Fruit fly (Drosophila melanogaster) whole organism, embryonic: ENCODE results near the gene CG31406.
A peak's percentile ranks its signal among the peaks of the same experiment; 100 is the strongest.

ENCODE experiments used
- ATbp ChIP-seq: fragments of 200-800 bp; sonication (Bioruptor generic); optimal IDR thresholded peaks from 2 replicates; lab custom pipeline; 2017; ENCODE audit warnings: missing biosample characterization, mild to moderate bottlenecking, missing genetic modification characterization, missing genetic modification reagents
- Adf1 ChIP-seq: fragments of 200-800 bp; sonication (Bioruptor generic); IDR thresholded peaks from 2 replicates; pipeline ENCODE4 v1.3.6; 2022; ENCODE audit warnings: missing biosample characterization, missing genetic modification characterization
- Antp ChIP-seq: fragments of 200-800 bp; sonication (Bioruptor generic); optimal IDR thresholded peaks from 3 replicates; lab custom pipeline; 2016; ENCODE audit warnings: missing biosample characterization, missing genetic modification characterization
- Atf-2 ChIP-seq: fragments of 200-800 bp; sonication (Bioruptor generic); optimal IDR thresholded peaks from 2 replicates; lab custom pipeline; 2016; ENCODE audit warnings: missing biosample characterization, missing genetic modification characterization
- CG11456 ChIP-seq: fragments of 200-800 bp; sonication (Bioruptor generic); IDR thresholded peaks from 3 replicates; pipeline ENCODE4 v1.3.6; 2022; ENCODE audit warnings: missing biosample characterization, missing genetic modification characterization
- CG11560 ChIP-seq: fragments of 200-800 bp; sonication (Bioruptor generic); IDR thresholded peaks from 3 replicates; pipeline ENCODE4 v1.3.6; 2022; ENCODE audit warnings: missing biosample characterization, missing genetic modification characterization
- CG12104 ChIP-seq: fragments of 200-800 bp; sonication (Bioruptor generic); optimal IDR thresholded peaks from 3 replicates; lab custom pipeline; 2016; ENCODE audit warnings: missing biosample characterization, missing genetic modification characterization
- CG12391 ChIP-seq: fragments of 200-800 bp; sonication (Bioruptor generic); optimal IDR thresholded peaks from 3 replicates; lab custom pipeline; 2018; ENCODE audit warnings: missing biosample characterization, mild to moderate bottlenecking, missing genetic modification characterization, moderate library complexity
- CG12659 ChIP-seq: fragments of 200-800 bp; sonication (Bioruptor generic); optimal IDR thresholded peaks from 3 replicates; lab custom pipeline; 2017; ENCODE audit warnings: mild to moderate bottlenecking, missing biosample characterization, missing genetic modification reagents, missing genetic modification characterization
- CG13624 ChIP-seq: fragments of 200-800 bp; sonication (Bioruptor generic); optimal IDR thresholded peaks from 2 replicates; lab custom pipeline; 2016; ENCODE audit warnings: missing biosample characterization, missing genetic modification characterization
- CG14014 ChIP-seq: fragments of 200-800 bp; sonication (Bioruptor generic); IDR thresholded peaks from 2 replicates; pipeline ENCODE4 v1.3.6; 2022; ENCODE audit warnings: missing biosample characterization, missing genetic modification characterization
- CG15269 ChIP-seq: fragments of 200-800 bp; sonication (Bioruptor generic); optimal IDR thresholded peaks from 2 replicates; lab custom pipeline; 2018; ENCODE audit warnings: missing biosample characterization, mild to moderate bottlenecking, missing genetic modification characterization, moderate library complexity
- CG16779 ChIP-seq: fragments of 200-800 bp; sonication (Bioruptor generic); IDR thresholded peaks from 2 replicates; pipeline ENCODE4 v1.3.6; 2022; ENCODE audit warnings: missing biosample characterization, missing genetic modification characterization
- CG17361 ChIP-seq: fragments of 200-800 bp; sonication (Bioruptor generic); IDR thresholded peaks from 3 replicates; pipeline ENCODE4 v1.3.6; 2022; ENCODE audit warnings: missing biosample characterization, missing genetic modification characterization
- CG2202 ChIP-seq: fragments of 200-800 bp; sonication (Bioruptor generic); optimal IDR thresholded peaks from 2 replicates; lab custom pipeline; 2018; ENCODE audit warnings: missing biosample characterization, mild to moderate bottlenecking, missing genetic modification characterization
- CG30020 ChIP-seq: fragments of 200-800 bp; optimal IDR thresholded peaks from 2 replicates; lab custom pipeline; 2019; ENCODE audit warnings: missing biosample characterization, mild to moderate bottlenecking, missing genetic modification characterization, moderate library complexity
- CG34224 ChIP-seq: fragments of 200-800 bp; sonication (Bioruptor generic); IDR thresholded peaks from 3 replicates; pipeline ENCODE4 v1.3.6; 2022; ENCODE audit warnings: missing biosample characterization, missing genetic modification characterization; ENCODE audit not compliant: partially characterized antibody
- CG34422 ChIP-seq: fragments of 200-800 bp; sonication (Bioruptor generic); IDR thresholded peaks from 3 replicates; pipeline ENCODE4 v1.3.6; 2022; ENCODE audit warnings: missing biosample characterization, missing genetic modification characterization
- CG4282 ChIP-seq: fragments of 200-800 bp; sonication (Bioruptor generic); optimal IDR thresholded peaks from 2 replicates; lab custom pipeline; 2016; ENCODE audit warnings: missing biosample characterization, missing genetic modification characterization
- CG5245 ChIP-seq: fragments of 200-800 bp; sonication (Bioruptor generic); optimal IDR thresholded peaks from 3 replicates; lab custom pipeline; 2016; ENCODE audit warnings: missing biosample characterization, missing genetic modification characterization
- CG6254 ChIP-seq: fragments of 200-800 bp; sonication (Bioruptor generic); optimal IDR thresholded peaks from 3 replicates; lab custom pipeline; 2017; ENCODE audit warnings: mild to moderate bottlenecking, missing biosample characterization, missing genetic modification reagents, missing genetic modification characterization
- CG8388 ChIP-seq: fragments of 200-800 bp; sonication (Bioruptor generic); optimal IDR thresholded peaks from 2 replicates; lab custom pipeline; 2019; ENCODE audit warnings: missing biosample characterization, mild to moderate bottlenecking, missing genetic modification characterization, moderate library complexity
- CG9437 ChIP-seq: fragments of 200-800 bp; sonication (Bioruptor generic); optimal IDR thresholded peaks from 2 replicates; lab custom pipeline; 2018; ENCODE audit warnings: missing biosample characterization, mild to moderate bottlenecking, missing genetic modification characterization
- CHES-1-like ChIP-seq: fragments of 200-800 bp; sonication (Bioruptor generic); optimal IDR thresholded peaks from 2 replicates; lab custom pipeline; 2016; ENCODE audit warnings: missing biosample characterization, missing genetic modification characterization
- Camta ChIP-seq: fragments of 200-800 bp; sonication (Bioruptor generic); optimal IDR thresholded peaks from 2 replicates; lab custom pipeline; 2016; ENCODE audit warnings: missing biosample characterization, missing genetic modification characterization
- Chrac-16 ChIP-seq: fragments of 200-800 bp; sonication (Bioruptor generic); optimal IDR thresholded peaks from 3 replicates; lab custom pipeline; 2016; ENCODE audit warnings: missing biosample characterization, missing genetic modification characterization
- Dad ChIP-seq: fragments of 200-800 bp; sonication (Bioruptor generic); optimal IDR thresholded peaks from 3 replicates; lab custom pipeline; 2016; ENCODE audit warnings: missing biosample characterization, missing genetic modification characterization
- Dref ChIP-seq: fragments of 200-800 bp; sonication (Bioruptor generic); IDR thresholded peaks from 2 replicates; pipeline ENCODE4 v1.3.6; 2022; ENCODE audit warnings: missing biosample characterization, missing genetic modification characterization
- E2f1 ChIP-seq: fragments of 200-800 bp; sonication (Bioruptor generic); IDR thresholded peaks from 2 replicates; pipeline ENCODE4 v1.3.6; 2022; ENCODE audit warnings: missing biosample characterization, missing genetic modification characterization
- HLH54F ChIP-seq: fragments of 200-800 bp; sonication (Bioruptor generic); optimal IDR thresholded peaks from 3 replicates; lab custom pipeline; 2016; ENCODE audit warnings: missing biosample characterization, missing genetic modification characterization
- MBD-R2 ChIP-seq: fragments of 200-800 bp; sonication (Bioruptor generic); IDR thresholded peaks from 2 replicates; pipeline ENCODE4 v1.3.6; 2022; ENCODE audit warnings: missing biosample characterization, missing genetic modification characterization
- Stat92E ChIP-seq, 3 experiments: fragments of >200 bp in 2 of 3; fragments of 200-800 bp in 1 of 3; sonication (Bioruptor generic) in 1 of 3; optimal IDR thresholded peaks; 2 replicates each; lab custom pipeline; 2017 to 2019; ENCODE audit warnings: missing biosample characterization in 3 of 3, missing genetic modification characterization in 3 of 3, mild to moderate bottlenecking in 1 of 3, moderate library complexity in 1 of 3
- Trl ChIP-seq, 3 experiments: fragments of >200 bp in 2 of 3; fragments of 200-800 bp in 1 of 3; sonication (Bioruptor generic) in 1 of 3; optimal IDR thresholded peaks; 2 replicates in 1 of 3; 3 replicates in 2 of 3; lab custom pipeline; 2016 to 2017; ENCODE audit warnings: missing biosample characterization in 1 of 3, missing genetic modification characterization in 1 of 3
- ab ChIP-seq: fragments of 200-800 bp; sonication (Bioruptor generic); optimal IDR thresholded peaks from 2 replicates; lab custom pipeline; 2016; ENCODE audit warnings: missing biosample characterization, missing genetic modification characterization
- bbx ChIP-seq: fragments of 200-800 bp; sonication (Bioruptor generic); IDR thresholded peaks from 2 replicates; pipeline ENCODE4 v1.3.6; 2022; ENCODE audit warnings: missing biosample characterization, missing genetic modification characterization; ENCODE audit not compliant: partially characterized antibody
- crp ChIP-seq, 2 experiments: fragments of 200-800 bp; sonication (Bioruptor generic); optimal IDR thresholded peaks; 2 replicates in 1 of 2; 3 replicates in 1 of 2; lab custom pipeline; 2017; ENCODE audit warnings: missing biosample characterization in 2 of 2, missing genetic modification characterization in 2 of 2, mild to moderate bottlenecking in 1 of 2, moderate library complexity in 1 of 2
- dmrt11E ChIP-seq: fragments of 200-800 bp; sonication (Bioruptor generic); optimal IDR thresholded peaks from 3 replicates; lab custom pipeline; 2018; ENCODE audit warnings: missing biosample characterization, mild to moderate bottlenecking, missing genetic modification characterization, moderate library complexity
- dmrt99B ChIP-seq: fragments of 200-800 bp; sonication (Bioruptor generic); optimal IDR thresholded peaks from 2 replicates; lab custom pipeline; 2018; ENCODE audit warnings: missing biosample characterization, mild to moderate bottlenecking, missing genetic modification characterization, moderate library complexity
- dysf ChIP-seq: fragments of 200-800 bp; sonication (Bioruptor generic); IDR thresholded peaks from 3 replicates; pipeline ENCODE4 v1.3.6; 2022; ENCODE audit warnings: missing biosample characterization, missing genetic modification characterization
- fru ChIP-seq: fragments of >200 bp; optimal IDR thresholded peaks from 2 replicates; lab custom pipeline; 2017
- fu2 ChIP-seq: fragments of 200-800 bp; sonication (Bioruptor generic); optimal IDR thresholded peaks from 2 replicates; lab custom pipeline; 2016; ENCODE audit warnings: missing biosample characterization, missing genetic modification characterization
- gem ChIP-seq: fragments of 200-800 bp; sonication (Bioruptor generic); optimal IDR thresholded peaks from 2 replicates; lab custom pipeline; 2019; ENCODE audit warnings: missing biosample characterization, mild to moderate bottlenecking, missing genetic modification characterization, moderate library complexity
- gro ChIP-seq: fragments of 200-800 bp; sonication (Bioruptor generic); optimal IDR thresholded peaks from 2 replicates; lab custom pipeline; 2016; ENCODE audit warnings: missing biosample characterization, missing genetic modification characterization
- inv ChIP-seq: fragments of 200-800 bp; sonication (Bioruptor generic); IDR thresholded peaks from 2 replicates; pipeline ENCODE4 v1.3.6; 2022; ENCODE audit warnings: missing biosample characterization, missing genetic modification characterization; ENCODE audit not compliant: partially characterized antibody
- luna ChIP-seq: fragments of 200-800 bp; sonication (Bioruptor generic); optimal IDR thresholded peaks from 2 replicates; lab custom pipeline; 2016; ENCODE audit warnings: missing biosample characterization, missing genetic modification characterization
- nmo ChIP-seq: fragments of 200-800 bp; sonication (Bioruptor generic); optimal IDR thresholded peaks from 2 replicates; lab custom pipeline; 2018; ENCODE audit warnings: missing biosample characterization, mild to moderate bottlenecking, missing genetic modification characterization, moderate library complexity
- pzg ChIP-seq: fragments of 200-800 bp; sonication (Bioruptor generic); optimal IDR thresholded peaks from 3 replicates; lab custom pipeline; 2018; ENCODE audit warnings: missing biosample characterization, mild to moderate bottlenecking, missing genetic modification characterization, moderate library complexity
- toy ChIP-seq: fragments of 200-800 bp; sonication (Bioruptor generic); IDR thresholded peaks from 2 replicates; pipeline ENCODE4 v1.3.6; 2022; ENCODE audit warnings: missing biosample characterization, missing genetic modification characterization
- tup ChIP-seq: fragments of 200-800 bp; sonication (Bioruptor generic); optimal IDR thresholded peaks from 2 replicates; lab custom pipeline; 2016; ENCODE audit warnings: missing biosample characterization, mild to moderate bottlenecking, missing genetic modification characterization, moderate library complexity
- vfl ChIP-seq: fragments of 200-800 bp; sonication (Bioruptor generic); optimal IDR thresholded peaks from 2 replicates; lab custom pipeline; 2016; ENCODE audit warnings: missing biosample characterization, missing genetic modification characterization

Gene CG31406

dm6 chr3R:10332823-10333263 is 15.7 kb upstream of the CG31406 start, which contains the start of gene sle (continued):
- peak in 1 of 3 experiments; percentile 29 for TF ChIP-seq Stat92E (GFP tag; optimal IDR thresholded peaks at IDR 0.05; lab: Kevin White, UChicago)
- TF ChIP-seq CG11456 (GFP tag; lab: Robert Waterston, UW) = no peak
- TF ChIP-seq CG16779 = no peak
- peak; percentile 53 for TF ChIP-seq bbx (GFP tag; lab: Robert Waterston, UW)
- TF ChIP-seq MBD-R2 = peak; percentile 67
- TF ChIP-seq CG13624 (GFP tag; lab: Kevin White, UChicago) = peak; percentile 64
- peak; percentile 21 for TF ChIP-seq CG30020 (tag; lab: Kevin White, UChicago)
- peak; percentile 14 for TF ChIP-seq Atf-2 (GFP tag; lab: Kevin White, UChicago)
- TF ChIP-seq nmo = peak; percentile 61
- TF ChIP-seq ab (GFP tag; lab: Kevin White, UChicago) = no peak
- peak; percentile 33 for TF ChIP-seq dmrt11E (tag; lab: Kevin White, UChicago)
- TF ChIP-seq CG4282 = peak; percentile 56
- peak; percentile 38; the same call in 1 of the 2 replicates for TF ChIP-seq Adf1 (GFP tag; lab: Robert Waterston, UW)
- peak; percentile 30; the same call in 1 of the 3 replicates for TF ChIP-seq dysf (GFP tag; lab: Robert Waterston, UW)
- no peak for TF ChIP-seq CG6254 (GFP tag; lab: Kevin White, UChicago)
- TF ChIP-seq ATbp (GFP tag; lab: Kevin White, UChicago) = no peak
- TF ChIP-seq vfl (GFP tag; lab: Kevin White, UChicago) = peak; percentile 32
- no peak for TF ChIP-seq CG12391 (tag; lab: Kevin White, UChicago)
- peak; percentile 67 for TF ChIP-seq HLH54F (GFP tag; lab: Kevin White, UChicago)
- TF ChIP-seq Chrac-16 = peak; percentile 26
- peak; percentile 69 for TF ChIP-seq Dad (GFP tag; lab: Kevin White, UChicago)
- TF ChIP-seq CG9437 (GFP tag; lab: Kevin White, UChicago) = peak; percentile 44
- peak; percentile 42; the same call in 1 of the 3 replicates for TF ChIP-seq CG34224 (GFP tag; lab: Robert Waterston, UW)
- TF ChIP-seq inv (GFP tag; lab: Robert Waterston, UW) = peak; percentile 43; the same call in 1 of the 2 replicates
- TF ChIP-seq toy (GFP tag; lab: Robert Waterston, UW) = no peak
- peak; percentile 76 for TF ChIP-seq CG17361
- TF ChIP-seq CG2202 (tag; lab: Kevin White, UChicago) = peak; percentile 19
- no peak for TF ChIP-seq gem (tag; lab: Kevin White, UChicago)
- TF ChIP-seq E2f1 (GFP tag; lab: Robert Waterston, UW) = peak; percentile 38; the same call in 1 of the 2 replicates
- peak; percentile 86; the same call in 2 of the 3 replicates for TF ChIP-seq CG11560
- TF ChIP-seq CG5245 (GFP tag; lab: Kevin White, UChicago) = peak; percentile 30
- TF ChIP-seq CG12659 (GFP tag; lab: Kevin White, UChicago) = peak; percentile 65
- no peak for TF ChIP-seq fru
- TF ChIP-seq Antp = peak; percentile 62
- peak in 1 of 2 experiments; percentile 65 for TF ChIP-seq crp (GFP tag; optimal IDR thresholded peaks at IDR 0.05; lab: Kevin White, UChicago)
- TF ChIP-seq CG34422 = peak; percentile 42; the same call in 1 of the 3 replicates
- TF ChIP-seq CG15269 (tag; lab: Kevin White, UChicago) = no peak
- peak; percentile 11 for TF ChIP-seq CG12104 (GFP tag; lab: Kevin White, UChicago)
- no peak for TF ChIP-seq luna (GFP tag; lab: Kevin White, UChicago)
- TF ChIP-seq gro (GFP tag; lab: Kevin White, UChicago) = peak; percentile 77
- peak; percentile 67 for TF ChIP-seq pzg (GFP tag; lab: Kevin White, UChicago)
- peak; percentile 40 for TF ChIP-seq fu2 (GFP tag; lab: Kevin White, UChicago)
- peak; percentile 51 for TF ChIP-seq Camta (GFP tag; lab: Kevin White, UChicago)
- peak; percentile 50 for TF ChIP-seq tup (GFP tag; lab: Kevin White, UChicago)
- TF ChIP-seq CHES-1-like (GFP tag; lab: Kevin White, UChicago) = peak; percentile 78
- peak; percentile 68 for TF ChIP-seq Dref (GFP tag; lab: Robert Waterston, UW)
- no peak for TF ChIP-seq Trl (optimal IDR thresholded peaks at IDR 0.05; lab: Kevin White, UChicago)
- TF ChIP-seq Trl (GFP tag; optimal IDR thresholded peaks at IDR 0.05; lab: Kevin White, UChicago) = peak; percentile 61
- TF ChIP-seq CG14014 (GFP tag; lab: Robert Waterston, UW) = no peak
- TF ChIP-seq CG8388 (GFP tag; lab: Kevin White, UChicago) = peak; percentile 19
- TF ChIP-seq dmrt99B (tag; lab: Kevin White, UChicago) = no peak
